Worm (Caenorhabditis elegans) whole organism, early embryonic: ENCODE measurements around the gene ZC204.17.

Source experiments
- F13C5.2 ChIP-seq: sonication (generic microtip); optimal IDR thresholded peaks from 2 replicates; lab custom pipeline; 2017; ENCODE audit warnings: mild to moderate bottlenecking, missing genetic modification characterization, inconsistent platforms, missing compliant biosample characterization
- aly-1 ChIP-seq: sonication (generic microtip); optimal IDR thresholded peaks from 2 replicates; lab custom pipeline; 2016; ENCODE audit warnings: missing genetic modification characterization, missing compliant biosample characterization
- ceh-36 ChIP-seq: sonication (generic microtip); optimal IDR thresholded peaks from 2 replicates; lab custom pipeline; 2016; ENCODE audit warnings: missing genetic modification characterization, inconsistent platforms, missing compliant biosample characterization
- ets-7 ChIP-seq: sonication (generic microtip); optimal IDR thresholded peaks from 2 replicates; lab custom pipeline; 2016; ENCODE audit warnings: missing genotype, missing genetic modification characterization, missing compliant biosample characterization
- hmg-4 ChIP-seq: fragments of 200-800 bp; sonication (Bioruptor generic); optimal IDR thresholded peaks from 2 replicates; lab custom pipeline; 2018; ENCODE audit warnings: mild to moderate bottlenecking, missing genetic modification characterization, missing compliant biosample characterization
- sea-1 ChIP-seq: fragments of 200-800 bp; sonication (Bioruptor generic); conservative IDR thresholded peaks from 2 replicates; pipeline ENCODE4 v1.3.6; 2022; ENCODE audit warnings: missing genetic modification characterization, missing compliant biosample characterization
- tbx-37 ChIP-seq: fragments of 200-800 bp; sonication (Bioruptor generic); conservative IDR thresholded peaks from 2 replicates; pipeline ENCODE4 v1.3.6; 2022; ENCODE audit warnings: missing genetic modification reagents, missing genetic modification characterization, missing compliant biosample characterization
- tra-4 ChIP-seq: sonication (generic microtip); optimal IDR thresholded peaks from 2 replicates; lab custom pipeline; 2017; ENCODE audit warnings: missing genetic modification characterization, missing compliant biosample characterization

DNA sequence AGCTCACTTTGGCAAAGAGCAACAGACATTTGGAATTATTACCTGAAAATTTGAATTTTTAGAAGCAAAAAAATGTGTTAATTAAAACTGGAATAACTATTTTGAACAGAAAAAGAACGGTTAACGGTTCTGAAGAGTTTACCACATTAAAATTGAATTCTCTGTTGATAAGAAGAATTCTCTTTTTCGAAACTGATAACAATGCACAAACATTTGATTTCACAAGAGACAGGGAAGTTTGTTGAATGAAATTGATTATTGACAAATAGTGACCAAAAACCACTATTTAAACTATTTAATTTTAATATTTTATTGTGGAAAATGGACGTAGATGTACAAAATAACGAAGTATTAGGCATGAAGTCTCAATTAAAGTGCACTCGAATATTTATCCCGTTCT is 38.5 kb downstream of the ZC204.17 start:
- TF ChIP-seq tbx-37 = no peak
- no peak for TF ChIP-seq tra-4 (tag; lab: Kevin White, UChicago)
- TF ChIP-seq aly-1 (tag; lab: Kevin White, UChicago) = no peak
- no peak for TF ChIP-seq sea-1 (GFP tag; lab: Robert Waterston, UW)
- TF ChIP-seq F13C5.2 (tag; lab: Kevin White, UChicago) = no peak
- no peak for TF ChIP-seq hmg-4 (GFP tag; lab: Kevin White, UChicago)
- TF ChIP-seq ets-7 (tag; lab: Kevin White, UChicago) = no peak
- no peak for TF ChIP-seq ceh-36 (tag; lab: Kevin White, UChicago)
